Fruit fly (Drosophila melanogaster) whole organism, pupa: Measurements from ENCODE around the gene Nrd1.

Source experiments
- CG32121 ChIP-seq: fragments of 200-800 bp; sonication (Bioruptor generic); IDR thresholded peaks from 2 replicates; pipeline ENCODE4 v1.3.6; 2022; ENCODE audit warnings: missing biosample characterization, missing genetic modification characterization
- EcR ChIP-seq: fragments of 200-800 bp; sonication (Bioruptor generic); optimal IDR thresholded peaks from 3 replicates; lab custom pipeline; 2019; ENCODE audit warnings: missing biosample characterization, missing genetic modification characterization, mild to moderate bottlenecking, moderate library complexity, missing genetic modification reagents
- Ets98B ChIP-seq: fragments of 200-800 bp; sonication (Bioruptor generic); IDR thresholded peaks from 2 replicates; pipeline ENCODE4 v1.3.6; 2022; ENCODE audit warnings: missing biosample characterization, missing genetic modification characterization
- Snoo ChIP-seq: fragments of 200-800 bp; sonication (Bioruptor generic); optimal IDR thresholded peaks from 3 replicates; lab custom pipeline; 2017; ENCODE audit warnings: missing biosample characterization, mild to moderate bottlenecking, missing genetic modification characterization, inconsistent platforms
- gl ChIP-seq: fragments of 200-800 bp; sonication (Bioruptor generic); optimal IDR thresholded peaks from 2 replicates; lab custom pipeline; 2018; ENCODE audit warnings: missing biosample characterization, mild to moderate bottlenecking, missing genetic modification characterization

DNA sequence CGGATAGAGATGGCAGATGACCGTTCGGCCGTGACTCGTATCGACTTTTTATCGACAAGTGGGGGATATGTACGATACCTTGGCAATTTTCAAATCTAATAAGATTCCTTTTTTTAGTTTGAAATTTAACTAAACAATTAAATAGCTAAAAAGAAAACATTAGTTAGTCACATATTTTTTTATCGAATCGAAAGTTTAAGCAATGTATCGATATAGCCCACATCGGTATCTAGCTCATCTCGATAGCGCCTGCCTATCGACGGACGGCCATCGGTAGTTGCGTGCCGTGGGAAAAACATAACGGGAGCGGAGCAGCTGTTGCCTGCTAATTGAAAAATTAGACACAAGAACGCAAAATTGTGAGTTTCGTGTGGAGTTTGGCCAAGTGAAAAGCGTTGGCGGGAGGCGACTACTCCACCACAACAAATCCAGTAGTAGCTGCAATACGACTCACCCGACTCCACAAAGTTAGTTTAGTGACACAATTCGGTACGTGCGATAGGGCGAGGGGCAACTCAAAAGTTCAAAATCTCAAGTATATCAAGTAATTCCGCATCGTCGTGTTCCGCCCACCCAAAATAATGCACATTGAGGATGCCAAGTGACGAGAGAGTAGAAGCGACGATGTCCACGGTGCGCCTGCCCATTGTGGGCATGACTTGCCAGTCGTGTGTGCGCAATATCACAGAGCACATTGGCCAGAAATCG is 13.8 kb downstream of the Nrd1 start, which contains the start of the genes CG10347 and ATP7:
- TF ChIP-seq Snoo (tag; lab: Kevin White, UChicago) (peak; percentile 2), CG32121 (0 out of 2 replicates have a peak, but pooled peaks have one; percentile 7), gl (no peak), EcR (GFP tag; lab: Kevin White, UChicago) (no peak), Ets98B (GFP tag; lab: Robert Waterston, UW) (no peak)
